Fruit fly (Drosophila melanogaster) whole organism, embryonic: ENCODE measurements around the gene abo.

Source experiments
- Abd-B ChIP-seq: fragments of 200-800 bp; sonication (Bioruptor generic); optimal IDR thresholded peaks from 2 replicates; lab custom pipeline; 2018; ENCODE audit warnings: missing biosample characterization, mild to moderate bottlenecking, missing genetic modification characterization, moderate library complexity
- Awh ChIP-seq: fragments of 200-800 bp; sonication (Bioruptor generic); IDR thresholded peaks from 2 replicates; pipeline ENCODE4, ENCODE4 v1.3.6; 2022; ENCODE audit warnings: missing biosample characterization, missing genetic modification characterization
- CG10462 ChIP-seq: fragments of 200-800 bp; sonication (Bioruptor generic); optimal IDR thresholded peaks from 2 replicates; lab custom pipeline; 2016; ENCODE audit warnings: missing biosample characterization, missing genetic modification characterization
- CG11093 ChIP-seq: fragments of 200-800 bp; sonication (Bioruptor generic); IDR thresholded peaks from 3 replicates; pipeline ENCODE4 v1.3.6; 2022; ENCODE audit warnings: missing biosample characterization, missing genetic modification characterization
- CG12659 ChIP-seq: fragments of 200-800 bp; sonication (Bioruptor generic); optimal IDR thresholded peaks from 3 replicates; lab custom pipeline; 2017; ENCODE audit warnings: mild to moderate bottlenecking, missing biosample characterization, missing genetic modification reagents, missing genetic modification characterization
- CG13287 ChIP-seq: fragments of 200-800 bp; sonication (Bioruptor generic); IDR thresholded peaks from 2 replicates; pipeline ENCODE4 v1.3.6; 2022; ENCODE audit warnings: missing biosample characterization, missing genetic modification characterization; ENCODE audit not compliant: partially characterized antibody
- CG13296 ChIP-seq: fragments of 200-800 bp; sonication (Bioruptor generic); optimal IDR thresholded peaks from 3 replicates; lab custom pipeline; 2018; ENCODE audit warnings: missing biosample characterization, mild to moderate bottlenecking, missing genetic modification characterization
- CG13624 ChIP-seq: fragments of 200-800 bp; sonication (Bioruptor generic); optimal IDR thresholded peaks from 2 replicates; lab custom pipeline; 2016; ENCODE audit warnings: missing biosample characterization, missing genetic modification characterization
- CG17361 ChIP-seq: fragments of 200-800 bp; sonication (Bioruptor generic); IDR thresholded peaks from 3 replicates; pipeline ENCODE4 v1.3.6; 2022; ENCODE audit warnings: missing biosample characterization, missing genetic modification characterization
- CG18011 ChIP-seq: fragments of 200-800 bp; sonication (Bioruptor generic); optimal IDR thresholded peaks from 2 replicates; lab custom pipeline; 2017; ENCODE audit warnings: missing biosample characterization, missing genetic modification characterization, mild to moderate bottlenecking, moderate library complexity, missing genotype
- CG6765 ChIP-seq: fragments of 200-800 bp; sonication (Bioruptor generic); optimal IDR thresholded peaks from 3 replicates; lab custom pipeline; 2017; ENCODE audit warnings: missing biosample characterization, mild to moderate bottlenecking, missing genetic modification characterization
- CG7987 ChIP-seq: fragments of 200-800 bp; sonication (Bioruptor generic); optimal IDR thresholded peaks from 2 replicates; lab custom pipeline; 2018; ENCODE audit warnings: missing biosample characterization, mild to moderate bottlenecking, missing genetic modification characterization, moderate library complexity
- CG8478 ChIP-seq: fragments of >200 bp; optimal IDR thresholded peaks from 2 replicates; lab custom pipeline; 2018
- CG8944 ChIP-seq: fragments of 200-800 bp; sonication (Bioruptor generic); optimal IDR thresholded peaks from 3 replicates; lab custom pipeline; 2016; ENCODE audit warnings: missing biosample characterization, missing genetic modification characterization
- CG9817 ChIP-seq: fragments of 200-800 bp; sonication (Bioruptor generic); optimal IDR thresholded peaks from 2 replicates; lab custom pipeline; 2018; ENCODE audit warnings: missing biosample characterization, mild to moderate bottlenecking, missing genetic modification characterization, moderate library complexity
- CHES-1-like ChIP-seq: fragments of 200-800 bp; sonication (Bioruptor generic); optimal IDR thresholded peaks from 2 replicates; lab custom pipeline; 2016; ENCODE audit warnings: missing biosample characterization, missing genetic modification characterization
- D19B ChIP-seq: fragments of 200-800 bp; sonication (Bioruptor generic); optimal IDR thresholded peaks from 2 replicates; lab custom pipeline; 2017; ENCODE audit warnings: missing biosample characterization, mild to moderate bottlenecking, missing genetic modification characterization
- Eip74EF ChIP-seq, 2 experiments: fragments of 200-800 bp in 1 of 2; fragments of >200 bp in 1 of 2; sonication (Bioruptor generic) in 1 of 2; optimal IDR thresholded peaks; 2 replicates each; lab custom pipeline; 2017 to 2019; ENCODE audit warnings: missing biosample characterization in 2 of 2, missing genetic modification characterization in 2 of 2, mild to moderate bottlenecking in 1 of 2, moderate library complexity in 1 of 2
- Ets65A ChIP-seq: fragments of 200-800 bp; sonication (Bioruptor generic); peaks from one replicate; lab custom pipeline; 2016; ENCODE audit warnings: missing biosample characterization, missing genetic modification characterization
- H2.0 ChIP-seq: fragments of 200-800 bp; sonication (Bioruptor generic); IDR thresholded peaks from 2 replicates; pipeline ENCODE4 v1.3.6; 2022; ENCODE audit warnings: missing biosample characterization, missing genetic modification characterization
- HHEX ChIP-seq: fragments of 200-800 bp; sonication (Bioruptor generic); optimal IDR thresholded peaks from 3 replicates; lab custom pipeline; 2017; ENCODE audit warnings: missing biosample characterization, mild to moderate bottlenecking, missing genetic modification characterization, missing genetic modification reagents
- HLHmδ ChIP-seq: fragments of 200-800 bp; sonication (Bioruptor generic); optimal IDR thresholded peaks from 2 replicates; lab custom pipeline; 2018; ENCODE audit warnings: missing biosample characterization, mild to moderate bottlenecking, missing genetic modification characterization, moderate library complexity
- Hmx ChIP-seq: fragments of 200-800 bp; sonication (Bioruptor generic); optimal IDR thresholded peaks from 2 replicates; lab custom pipeline; 2016; ENCODE audit warnings: missing biosample characterization, missing genetic modification characterization
- Meics ChIP-seq: fragments of 200-800 bp; sonication (Bioruptor generic); optimal IDR thresholded peaks from 2 replicates; lab custom pipeline; 2017; ENCODE audit warnings: missing biosample characterization, mild to moderate bottlenecking, missing genetic modification characterization
- Mes4 ChIP-seq: fragments of 200-800 bp; sonication (Bioruptor generic); optimal IDR thresholded peaks from 2 replicates; lab custom pipeline; 2016; ENCODE audit warnings: missing biosample characterization, missing genetic modification characterization
- Scr ChIP-seq: fragments of 200-800 bp; sonication (Bioruptor generic); IDR thresholded peaks from 2 replicates; pipeline ENCODE4 v1.3.6; 2022; ENCODE audit warnings: missing biosample characterization, missing genetic modification characterization; ENCODE audit not compliant: partially characterized antibody
- Usf ChIP-seq: fragments of 200-800 bp; sonication (Bioruptor generic); optimal IDR thresholded peaks from 2 replicates; lab custom pipeline; 2017; ENCODE audit warnings: missing genotype, missing biosample characterization, missing genetic modification characterization
- YL-1 ChIP-seq: fragments of 200-800 bp; sonication (Bioruptor generic); optimal IDR thresholded peaks from 3 replicates; lab custom pipeline; 2017; ENCODE audit warnings: missing biosample characterization, mild to moderate bottlenecking, missing genetic modification characterization
- ab ChIP-seq: fragments of 200-800 bp; sonication (Bioruptor generic); optimal IDR thresholded peaks from 2 replicates; lab custom pipeline; 2016; ENCODE audit warnings: missing biosample characterization, missing genetic modification characterization
- cas ChIP-seq: fragments of 200-800 bp; sonication (Bioruptor generic); IDR thresholded peaks from 2 replicates; pipeline ENCODE4 v1.3.6; 2022; ENCODE audit warnings: missing biosample characterization, missing genetic modification characterization
- crc ChIP-seq: fragments of 200-800 bp; sonication (Bioruptor generic); optimal IDR thresholded peaks from 2 replicates; lab custom pipeline; 2016; ENCODE audit warnings: missing biosample characterization, missing genetic modification characterization
- crol ChIP-seq: fragments of 200-800 bp; sonication (Bioruptor generic); IDR thresholded peaks from 2 replicates; pipeline ENCODE4 v1.3.6; 2022; ENCODE audit warnings: missing biosample characterization, missing genetic modification characterization
- danr ChIP-seq: fragments of 200-800 bp; sonication (Bioruptor generic); IDR thresholded peaks from 2 replicates; pipeline ENCODE4 v1.3.6; 2022; ENCODE audit warnings: missing biosample characterization, missing genetic modification characterization
- dysf ChIP-seq: fragments of 200-800 bp; sonication (Bioruptor generic); IDR thresholded peaks from 3 replicates; pipeline ENCODE4 v1.3.6; 2022; ENCODE audit warnings: missing biosample characterization, missing genetic modification characterization
- esg ChIP-seq: fragments of 200-800 bp; sonication (Bioruptor generic); conservative IDR thresholded peaks from 2 replicates; pipeline ENCODE4 v1.3.6; 2022; ENCODE audit warnings: missing biosample characterization, missing genetic modification characterization
- gfzf ChIP-seq: fragments of 200-800 bp; sonication (Bioruptor generic); optimal IDR thresholded peaks from 2 replicates; lab custom pipeline; 2016; ENCODE audit warnings: missing biosample characterization, mild to moderate bottlenecking, missing genetic modification characterization, moderate library complexity
- h ChIP-seq: fragments of >200 bp; optimal IDR thresholded peaks from 2 replicates; lab custom pipeline; 2017
- hkb ChIP-seq, 2 experiments: fragments of 200-800 bp in 1 of 2; fragments of >200 bp in 1 of 2; sonication (Bioruptor generic) in 1 of 2; IDR thresholded peaks in 1 of 2; optimal IDR thresholded peaks in 1 of 2; 2 replicates each; pipeline versions ENCODE4 v1.3.6 to Lab custom; 2017 to 2022; ENCODE audit warnings: missing biosample characterization in 1 of 2, missing genetic modification characterization in 1 of 2
- jumu ChIP-seq: fragments of 200-800 bp; sonication (Bioruptor generic); optimal IDR thresholded peaks from 3 replicates; lab custom pipeline; 2016; ENCODE audit warnings: missing biosample characterization, missing genetic modification characterization
- kay ChIP-seq: fragments of 200-800 bp; sonication (Bioruptor generic); optimal IDR thresholded peaks from 2 replicates; lab custom pipeline; 2016; ENCODE audit warnings: missing biosample characterization, missing genetic modification characterization
- lbe ChIP-seq: fragments of 200-800 bp; sonication (Bioruptor generic); optimal IDR thresholded peaks from 2 replicates; lab custom pipeline; 2016; ENCODE audit warnings: missing biosample characterization, mild to moderate bottlenecking, missing genetic modification characterization
- nmo ChIP-seq: fragments of 200-800 bp; sonication (Bioruptor generic); optimal IDR thresholded peaks from 2 replicates; lab custom pipeline; 2018; ENCODE audit warnings: missing biosample characterization, mild to moderate bottlenecking, missing genetic modification characterization, moderate library complexity
- ro ChIP-seq: fragments of 200-800 bp; sonication (Bioruptor generic); IDR thresholded peaks from 2 replicates; pipeline ENCODE4 v1.3.6; 2022; ENCODE audit warnings: missing biosample characterization, missing genetic modification characterization
- sc ChIP-seq, 3 experiments: fragments of >200 bp in 2 of 3; fragments of 200-800 bp in 1 of 3; sonication (Bioruptor generic) in 1 of 3; optimal IDR thresholded peaks; 2 replicates in 2 of 3; 3 replicates in 1 of 3; lab custom pipeline; 2017; ENCODE audit warnings: mild to moderate bottlenecking in 1 of 3, missing biosample characterization in 1 of 3, missing genetic modification characterization in 1 of 3, missing genetic modification reagents in 1 of 3
- sens-2 ChIP-seq: fragments of 200-800 bp; sonication (Bioruptor generic); IDR thresholded peaks from 2 replicates; pipeline ENCODE4 v1.3.6; 2022; ENCODE audit warnings: missing biosample characterization, missing genetic modification characterization
- seq ChIP-seq: fragments of 200-800 bp; sonication (Bioruptor generic); IDR thresholded peaks from 2 replicates; pipeline ENCODE4 v1.3.6; 2022; ENCODE audit warnings: missing biosample characterization, missing genetic modification characterization
- sug ChIP-seq: fragments of 200-800 bp; optimal IDR thresholded peaks from 2 replicates; lab custom pipeline; 2019; ENCODE audit warnings: missing biosample characterization, mild to moderate bottlenecking, missing genetic modification characterization, moderate library complexity
- tll ChIP-seq, 2 experiments: fragments of 200-800 bp in 1 of 2; fragments of >200 bp in 1 of 2; sonication (Bioruptor generic) in 1 of 2; optimal IDR thresholded peaks; 2 replicates each; lab custom pipeline; 2017 to 2019; ENCODE audit warnings: missing biosample characterization in 2 of 2, missing genetic modification characterization in 2 of 2, mild to moderate bottlenecking in 1 of 2, moderate library complexity in 1 of 2
- tna ChIP-seq: fragments of 200-800 bp; sonication (Bioruptor generic); IDR thresholded peaks from 2 replicates; pipeline ENCODE4 v1.3.6; 2022; ENCODE audit warnings: missing biosample characterization, missing genetic modification characterization; ENCODE audit not compliant: partially characterized antibody

abo gene

DNA sequence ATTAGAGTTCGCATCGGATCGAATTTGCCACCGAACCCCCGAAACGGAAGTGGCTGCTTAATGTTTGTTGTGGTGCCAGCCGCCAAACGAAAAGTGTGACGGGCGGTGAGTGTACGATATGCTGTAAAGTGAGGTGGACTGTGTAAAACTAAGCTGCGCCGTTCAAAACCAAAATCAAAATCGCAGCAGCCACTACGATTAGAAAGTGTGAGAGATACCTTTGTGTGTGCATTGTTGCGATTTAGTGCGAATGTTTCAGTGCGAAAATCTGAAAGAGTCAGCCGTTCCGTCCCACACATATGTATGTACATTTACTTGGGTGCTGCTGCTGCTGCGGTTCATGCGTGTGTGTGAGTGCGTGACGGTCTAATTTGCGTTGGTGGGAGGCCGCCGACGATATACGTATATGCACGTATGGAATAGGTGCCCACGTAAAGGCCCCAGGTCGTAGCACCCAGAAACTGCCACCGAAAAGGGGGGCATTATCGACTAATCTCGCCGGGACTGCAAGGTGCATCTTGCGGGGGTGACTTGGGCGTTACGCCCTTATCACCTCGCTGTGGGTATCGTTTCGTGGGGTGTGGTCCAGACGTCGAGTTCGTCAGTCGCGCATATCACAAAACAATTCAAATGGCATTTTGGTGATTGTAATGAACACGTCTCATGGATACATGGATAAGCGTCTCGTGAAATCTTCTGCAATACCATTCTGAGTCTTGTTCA, 1.9 kb upstream of the abo start (continued):
- no peak for TF ChIP-seq CHES-1-like
- no peak for TF ChIP-seq Awh (GFP tag; lab: Robert Waterston, UW)
- TF ChIP-seq Meics, result no peak
- no peak for TF ChIP-seq nmo (GFP tag; lab: Kevin White, UChicago)
- TF ChIP-seq HHEX, result no peak
- TF ChIP-seq cas (GFP tag; lab: Robert Waterston, UW), result no peak
- no peak for TF ChIP-seq tll (GFP tag; optimal IDR thresholded peaks at IDR 0.05; lab: Kevin White, UChicago)
- no peak for TF ChIP-seq crc (GFP tag; lab: Kevin White, UChicago)
- TF ChIP-seq H2.0 (GFP tag; lab: Robert Waterston, UW), result no peak
- TF ChIP-seq CG13296, result no peak
- no peak for TF ChIP-seq h (lab: Kevin White, UChicago)
- TF ChIP-seq CG7987 (GFP tag; lab: Kevin White, UChicago), result peak; percentile 21
- TF ChIP-seq seq (GFP tag; lab: Robert Waterston, UW), result no peak
- TF ChIP-seq crol (GFP tag; lab: Robert Waterston, UW), result no peak
- no peak for TF ChIP-seq jumu
- no peak for TF ChIP-seq gfzf (GFP tag; lab: Kevin White, UChicago)
- no peak for TF ChIP-seq CG9817 (tag; lab: Kevin White, UChicago)
- no peak for TF ChIP-seq CG13287 (GFP tag; lab: Robert Waterston, UW)
- TF ChIP-seq CG8944 (GFP tag; lab: Kevin White, UChicago), result no peak
- TF ChIP-seq CG12659, result no peak
- no peak for TF ChIP-seq D19B
- TF ChIP-seq Ets65A (GFP tag; lab: Kevin White, UChicago), result no peak
- TF ChIP-seq CG13624, result no peak
- TF ChIP-seq CG18011 (GFP tag; lab: Kevin White, UChicago), result no peak
- no peak for TF ChIP-seq HLHmδ (GFP tag; lab: Kevin White, UChicago)
- no peak for TF ChIP-seq Abd-B (GFP tag; lab: Kevin White, UChicago)
- TF ChIP-seq hkb (optimal IDR thresholded peaks at IDR 0.05; lab: Kevin White, UChicago), result no peak
- no peak for TF ChIP-seq hkb (GFP tag; IDR thresholded peaks at IDR 0.05; lab: Robert Waterston, UW)
- 0 out of 2 replicates have a peak, but pooled peaks have one; percentile 22 for TF ChIP-seq Scr (GFP tag; lab: Robert Waterston, UW)
- no peak for TF ChIP-seq Hmx (GFP tag; lab: Kevin White, UChicago)
- TF ChIP-seq ro, result no peak
- TF ChIP-seq esg (GFP tag; lab: Robert Waterston, UW), result no peak
- TF ChIP-seq sc (optimal IDR thresholded peaks at IDR 0.05; lab: Kevin White, UChicago), result no peak
- TF ChIP-seq sc (GFP tag; optimal IDR thresholded peaks at IDR 0.05; lab: Kevin White, UChicago), result no peak
- TF ChIP-seq CG8478 (lab: Kevin White, UChicago), result no peak
- TF ChIP-seq CG11093 (GFP tag; lab: Robert Waterston, UW), result no peak
- no peak for TF ChIP-seq Usf (GFP tag; lab: Kevin White, UChicago)
- TF ChIP-seq Eip74EF (GFP tag; optimal IDR thresholded peaks at IDR 0.05; lab: Kevin White, UChicago), result no peak
- no peak for TF ChIP-seq CG10462 (GFP tag; lab: Kevin White, UChicago)
- TF ChIP-seq lbe, result no peak
- 0 out of 2 replicates have a peak, but pooled peaks have one; percentile 8 for TF ChIP-seq tna (GFP tag; lab: Robert Waterston, UW)
- TF ChIP-seq kay (GFP tag; lab: Kevin White, UChicago), result no peak
- no peak for TF ChIP-seq ab (GFP tag; lab: Kevin White, UChicago)
- TF ChIP-seq danr (GFP tag; lab: Robert Waterston, UW), result no peak
- TF ChIP-seq CG17361 (GFP tag; lab: Robert Waterston, UW), result no peak
- no peak for TF ChIP-seq dysf
- TF ChIP-seq sens-2 (GFP tag; lab: Robert Waterston, UW), result no peak
- TF ChIP-seq sug (tag; lab: Kevin White, UChicago), result peak; percentile 27
- TF ChIP-seq YL-1 (GFP tag; lab: Kevin White, UChicago), result peak; percentile 93
- no peak for TF ChIP-seq Mes4
- peak; percentile 32 for TF ChIP-seq CG6765 (GFP tag; lab: Kevin White, UChicago)
